Worm (Caenorhabditis elegans) whole organism, midembryonic: Measurements from ENCODE around the gene nhr-16.

Source experiments
- T22C8.4 ChIP-seq: fragments of 200-800 bp; sonication (Bioruptor generic); IDR thresholded peaks from 2 replicates; pipeline ENCODE4 v1.3.6; 2022; ENCODE audit warnings: missing genetic modification characterization, missing compliant biosample characterization
- cog-1 ChIP-seq: sonication (generic microtip); optimal IDR thresholded peaks from 2 replicates; lab custom pipeline; 2016; ENCODE audit warnings: missing genetic modification characterization, missing compliant biosample characterization
- flt-1 ChIP-seq: fragments of 200-800 bp; sonication (Bioruptor generic); IDR thresholded peaks from 2 replicates; pipeline ENCODE4 v1.3.6; 2022; ENCODE audit warnings: missing genetic modification characterization, missing compliant biosample characterization
- klf-2 ChIP-seq: fragments of 200-800 bp; sonication (Bioruptor generic); conservative IDR thresholded peaks from 2 replicates; pipeline ENCODE4 v1.3.6; 2022; ENCODE audit warnings: missing genetic modification reagents, missing genetic modification characterization, missing compliant biosample characterization
- med-1 ChIP-seq: sonication (generic microtip); optimal IDR thresholded peaks from 2 replicates; lab custom pipeline; 2017; ENCODE audit warnings: missing genetic modification characterization, mild to moderate bottlenecking, missing compliant biosample characterization, antibody characterized with exemption, missing genetic modification reagents; ENCODE audit not compliant: insufficient read depth
- ref-1 ChIP-seq: fragments of 200-800 bp; sonication (Bioruptor generic); conservative IDR thresholded peaks from 2 replicates; pipeline ENCODE4 v1.3.6; 2022; ENCODE audit warnings: missing genetic modification reagents, missing genetic modification characterization, missing compliant biosample characterization
- tab-1 ChIP-seq: fragments of 200-800 bp; sonication (Bioruptor generic); IDR thresholded peaks from 2 replicates; pipeline ENCODE4 v1.3.6; 2022; ENCODE audit warnings: missing genetic modification characterization, missing compliant biosample characterization
- ztf-23 ChIP-seq: fragments of 200-800 bp; sonication (Bioruptor generic); IDR thresholded peaks from 2 replicates; pipeline ENCODE4 v1.3.6; 2022; ENCODE audit warnings: missing genetic modification reagents, missing genetic modification characterization, missing compliant biosample characterization
- ztf-29 ChIP-seq: fragments of 200-800 bp; sonication (Bioruptor generic); IDR thresholded peaks from 2 replicates; pipeline ENCODE4 v1.3.6; 2022; ENCODE audit warnings: missing genetic modification reagents, missing genetic modification characterization, missing compliant biosample characterization

DNA sequence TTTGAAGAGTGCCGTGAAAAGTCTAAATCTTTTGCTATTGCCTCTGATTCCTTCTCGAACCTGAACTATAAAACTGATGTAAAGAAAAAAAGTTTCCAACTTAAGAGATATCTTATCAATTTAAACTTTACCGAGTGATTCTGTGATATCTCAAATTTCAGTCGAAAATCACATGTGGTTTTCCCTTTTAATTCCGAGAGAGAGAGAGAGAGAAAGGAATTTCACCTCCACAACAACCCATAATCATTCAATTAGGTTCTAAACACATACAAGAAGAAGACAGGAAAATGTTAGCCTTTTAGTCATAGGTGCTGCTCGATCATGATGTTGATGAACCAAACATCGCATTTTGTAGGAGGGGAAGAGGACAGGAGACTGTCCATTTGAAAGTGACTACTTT, 47.5 kb upstream of the nhr-16 start:
- TF ChIP-seq klf-2 (GFP tag; lab: Robert Waterston, UW) (no peak), flt-1 (GFP tag; lab: Robert Waterston, UW) (no peak), ztf-23 (GFP tag; lab: Robert Waterston, UW) (no peak), ref-1 (GFP tag; lab: Robert Waterston, UW) (no peak), T22C8.4 (GFP tag; lab: Robert Waterston, UW) (no peak), tab-1 (GFP tag; lab: Robert Waterston, UW) (no peak), med-1 (GFP tag; lab: Kevin White, UChicago) (no peak), ztf-29 (GFP tag; lab: Robert Waterston, UW) (no peak), cog-1 (tag; lab: Kevin White, UChicago) (no peak)
